Fruit fly (Drosophila melanogaster) whole organism, prepupa: Measurements from ENCODE around the gene CG17637.

Experiments
- CG1621 ChIP-seq: fragments of 200-800 bp; sonication (Bioruptor generic); optimal IDR thresholded peaks from 3 replicates; lab custom pipeline; 2018; ENCODE audit warnings: missing biosample characterization, mild to moderate bottlenecking, missing genetic modification characterization
- Eip78C ChIP-seq: fragments of 200-800 bp; sonication (Bioruptor generic); peaks from one replicate; lab custom pipeline; 2016; ENCODE audit warnings: missing biosample characterization, missing genetic modification characterization
- Ets21C ChIP-seq: fragments of 200-800 bp; sonication (Bioruptor generic); optimal IDR thresholded peaks from 3 replicates; lab custom pipeline; 2016; ENCODE audit warnings: missing biosample characterization, missing genetic modification characterization
- Gug ChIP-seq: fragments of 200-800 bp; sonication (Bioruptor generic); IDR thresholded peaks from 2 replicates; pipeline ENCODE4 v1.3.6; 2022; ENCODE audit warnings: missing biosample characterization, missing genetic modification characterization
- Sox102F ChIP-seq: fragments of 200-800 bp; sonication (Bioruptor generic); optimal IDR thresholded peaks from 2 replicates; lab custom pipeline; 2016; ENCODE audit warnings: missing biosample characterization, mild to moderate bottlenecking, missing genetic modification characterization
- Sox14 ChIP-seq: fragments of 200-800 bp; sonication (Bioruptor generic); optimal IDR thresholded peaks from 3 replicates; lab custom pipeline; 2016; ENCODE audit warnings: missing biosample characterization, missing genetic modification characterization
- esn ChIP-seq: fragments of 200-800 bp; sonication (Bioruptor generic); optimal IDR thresholded peaks from 2 replicates; lab custom pipeline; 2016; ENCODE audit warnings: missing biosample characterization, mild to moderate bottlenecking, missing genetic modification characterization, moderate library complexity
- net ChIP-seq: fragments of 200-800 bp; sonication (Bioruptor generic); optimal IDR thresholded peaks from 3 replicates; lab custom pipeline; 2016; ENCODE audit warnings: missing biosample characterization, missing genetic modification characterization
- salr ChIP-seq, 2 experiments: fragments of 200-800 bp; sonication (Bioruptor generic); optimal IDR thresholded peaks; 3 replicates each; lab custom pipeline; 2016 to 2018; ENCODE audit warnings: missing biosample characterization in 2 of 2, missing genetic modification characterization in 2 of 2, mild to moderate bottlenecking in 1 of 2
- topi ChIP-seq: fragments of 200-800 bp; sonication (Bioruptor generic); optimal IDR thresholded peaks from 3 replicates; lab custom pipeline; 2016; ENCODE audit warnings: missing biosample characterization, missing genetic modification characterization

DNA sequence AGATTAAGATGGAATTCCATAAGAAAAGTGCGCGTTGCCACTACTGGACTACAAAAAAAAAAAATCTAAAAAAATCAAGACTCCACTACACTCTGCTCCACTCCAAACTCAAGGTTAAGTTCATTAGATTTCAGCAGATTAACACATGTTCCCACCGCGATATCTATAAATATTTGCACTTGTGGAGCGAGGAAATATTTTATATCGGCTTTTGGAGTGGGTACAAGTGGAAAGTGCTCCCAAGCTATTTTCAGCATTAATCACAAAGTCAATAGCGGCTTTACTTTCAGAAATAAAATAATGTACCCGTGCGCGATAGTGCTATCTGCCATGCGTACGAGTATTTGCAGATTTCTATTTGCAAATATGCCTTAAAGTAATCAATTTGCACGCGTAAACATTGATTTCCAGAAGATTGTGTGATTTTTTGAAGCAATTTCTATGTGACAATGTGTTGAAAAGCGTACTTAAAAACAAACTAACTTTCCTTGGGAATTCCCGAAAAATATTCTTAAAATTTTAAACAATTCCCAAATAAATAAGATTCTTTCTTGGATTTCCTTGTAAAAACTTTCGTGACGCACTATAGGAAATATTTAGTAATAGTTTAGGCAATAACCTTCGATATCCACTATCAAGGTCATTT lies 33.8 kb downstream of the CG17637 start:
- TF ChIP-seq Eip78C (GFP tag; lab: Kevin White, UChicago) (peak; percentile 75), net (GFP tag; lab: Kevin White, UChicago) (no peak), salr (GFP tag; optimal IDR thresholded peaks at IDR 0.05; lab: Kevin White, UChicago) (no peak), Sox14 (GFP tag; lab: Kevin White, UChicago) (no peak), Ets21C (GFP tag; lab: Kevin White, UChicago) (no peak), Sox102F (GFP tag; lab: Kevin White, UChicago) (no peak), esn (no peak), topi (no peak), CG1621 (tag; lab: Kevin White, UChicago) (no peak), Gug (GFP tag; lab: Robert Waterston, UW) (no peak)
